Fruit fly (Drosophila melanogaster): ENCODE results near the gene bru2.

dm6 chr2L:12373559-12373958 lies 29.5 kb downstream of the bru2 start:
- TF ChIP-seq woc (GFP tag; optimal IDR thresholded peaks at IDR 0.05) (no peak), lola (GFP tag; optimal IDR thresholded peaks at IDR 0.05) (no peak)

Data from whole organism, wandering third instar larva.